Worm (Caenorhabditis elegans) whole organism, young adult: Measurements from ENCODE around the gene C29A12.6.

ENCODE experiments used
- B0019.2 ChIP-seq: fragments of 200-800 bp; sonication (Bioruptor generic); conservative IDR thresholded peaks from 2 replicates; pipeline ENCODE4 v1.3.6; 2022; ENCODE audit warnings: missing genetic modification reagents, missing genetic modification characterization, missing compliant biosample characterization
- B0035.1 ChIP-seq: sonication (generic microtip); optimal IDR thresholded peaks from 2 replicates; lab custom pipeline; 2016; ENCODE audit warnings: missing genetic modification characterization, mild to moderate bottlenecking, missing compliant biosample characterization, missing genotype, missing genetic modification reagents
- B0261.1 ChIP-seq: sonication (generic microtip); optimal IDR thresholded peaks from 2 replicates; lab custom pipeline; 2016; ENCODE audit warnings: mild to moderate bottlenecking, missing genetic modification characterization, moderate library complexity, missing compliant biosample characterization
- B0336.3 ChIP-seq: fragments of 200-800 bp; sonication (Bioruptor generic); IDR thresholded peaks from 2 replicates; pipeline ENCODE4 v1.3.6; 2022; ENCODE audit warnings: missing genetic modification characterization, missing compliant biosample characterization
- F39B2.1 ChIP-seq: fragments of 200-800 bp; sonication (Bioruptor generic); IDR thresholded peaks from 2 replicates; pipeline ENCODE4 v1.3.6; 2022; ENCODE audit warnings: missing genetic modification reagents, missing genetic modification characterization, missing compliant biosample characterization
- F49E8.2 ChIP-seq: sonication (generic microtip); optimal IDR thresholded peaks from 3 replicates; lab custom pipeline; 2017; ENCODE audit warnings: missing genetic modification characterization, mild to moderate bottlenecking, missing compliant biosample characterization, antibody characterized with exemption, moderate library complexity; ENCODE audit not compliant: insufficient read depth
- K12H6.12 ChIP-seq: fragments of 200-800 bp; sonication (Bioruptor generic); optimal IDR thresholded peaks from 2 replicates; lab custom pipeline; 2018; ENCODE audit warnings: mild to moderate bottlenecking, missing genetic modification characterization, missing compliant biosample characterization
- Y95B8A.8 ChIP-seq: fragments of 200-800 bp; sonication (Bioruptor generic); IDR thresholded peaks from 2 replicates; pipeline ENCODE4 v1.3.6; 2022; ENCODE audit warnings: missing genetic modification reagents, missing genetic modification characterization, missing compliant biosample characterization
- ama-1 ChIP-seq, 3 experiments: fragments of 150-350 bp in 1 of 3; sonication (generic microtip) in 2 of 3; optimal IDR thresholded peaks; 2 replicates each; lab custom pipeline; 2014 to 2018; ENCODE audit warnings: missing biosample characterization in 2 of 3, missing genetic modification characterization in 2 of 3, missing genetic modification reagents in 2 of 3
- aptf-2 ChIP-seq: fragments of 200-800 bp; sonication (Bioruptor generic); conservative IDR thresholded peaks from 2 replicates; pipeline ENCODE4 v1.3.6; 2022; ENCODE audit warnings: missing genetic modification reagents, missing genetic modification characterization, missing compliant biosample characterization
- aptf-3 ChIP-seq: fragments of 200-800 bp; sonication (Bioruptor generic); IDR thresholded peaks from 2 replicates; pipeline ENCODE4 v1.3.6; 2022; ENCODE audit warnings: missing genetic modification characterization, missing compliant biosample characterization
- atf-7 ChIP-seq: sonication (generic microtip); optimal IDR thresholded peaks from 2 replicates; lab custom pipeline; 2017; ENCODE audit warnings: mild to moderate bottlenecking, missing genetic modification characterization, missing compliant biosample characterization
- athp-1 ChIP-seq: sonication (generic microtip); optimal IDR thresholded peaks from 2 replicates; lab custom pipeline; 2017; ENCODE audit warnings: mild to moderate bottlenecking, missing genetic modification characterization, missing compliant biosample characterization
- bed-2 ChIP-seq: fragments of 200-800 bp; sonication (Bioruptor generic); IDR thresholded peaks from 2 replicates; pipeline ENCODE4 v1.3.6; 2022; ENCODE audit warnings: missing genetic modification reagents, missing genetic modification characterization, missing compliant biosample characterization
- ccch-3 ChIP-seq: fragments of 200-800 bp; sonication (Bioruptor generic); optimal IDR thresholded peaks from 2 replicates; lab custom pipeline; 2018; ENCODE audit warnings: mild to moderate bottlenecking, missing genetic modification characterization, missing compliant biosample characterization
- ceh-40 ChIP-seq: fragments of 200-800 bp; sonication (Bioruptor generic); IDR thresholded peaks from 2 replicates; pipeline ENCODE4 v1.3.6; 2022; ENCODE audit warnings: missing genetic modification characterization, missing compliant biosample characterization
- ceh-91 ChIP-seq: fragments of 200-800 bp; sonication (Bioruptor generic); IDR thresholded peaks from 2 replicates; pipeline ENCODE4 v1.3.6; 2022; ENCODE audit warnings: missing genetic modification reagents, missing genetic modification characterization, missing compliant biosample characterization
- dox-1 ChIP-seq: fragments of 200-800 bp; sonication (Bioruptor generic); IDR thresholded peaks from 2 replicates; pipeline ENCODE4 v1.3.6; 2022; ENCODE audit warnings: missing genetic modification reagents, missing genetic modification characterization, missing compliant biosample characterization
- dpff-1 ChIP-seq: sonication (generic microtip); optimal IDR thresholded peaks from 2 replicates; lab custom pipeline; 2017; ENCODE audit warnings: mild to moderate bottlenecking, missing genetic modification characterization, missing compliant biosample characterization
- egl-18 ChIP-seq: fragments of 200-800 bp; sonication (Bioruptor generic); IDR thresholded peaks from 2 replicates; pipeline ENCODE4 v1.3.6; 2022; ENCODE audit warnings: missing genetic modification reagents, missing genetic modification characterization, missing compliant biosample characterization
- ekl-4 ChIP-seq: fragments of 200-800 bp; sonication (Bioruptor generic); IDR thresholded peaks from 2 replicates; pipeline ENCODE4 v1.3.6; 2022; ENCODE audit warnings: missing genetic modification reagents, missing genetic modification characterization, missing compliant biosample characterization
- fkh-3 ChIP-seq: sonication (generic microtip); optimal IDR thresholded peaks from 2 replicates; lab custom pipeline; 2016; ENCODE audit warnings: mild to moderate bottlenecking, missing genetic modification characterization, missing compliant biosample characterization
- gei-17 ChIP-seq: fragments of 200-800 bp; sonication (Bioruptor generic); optimal IDR thresholded peaks from 2 replicates; lab custom pipeline; 2018; ENCODE audit warnings: mild to moderate bottlenecking, missing genetic modification characterization, missing compliant biosample characterization
- hlh-26 ChIP-seq: fragments of 200-800 bp; sonication (Bioruptor generic); conservative IDR thresholded peaks from 2 replicates; pipeline ENCODE4 v1.3.6; 2022; ENCODE audit warnings: missing genetic modification reagents, missing genetic modification characterization, missing compliant biosample characterization
- hmg-20 ChIP-seq: fragments of 200-800 bp; sonication (Bioruptor generic); IDR thresholded peaks from 2 replicates; pipeline ENCODE4 v1.3.6; 2022; ENCODE audit warnings: missing genetic modification reagents, missing genetic modification characterization, missing compliant biosample characterization
- lir-1 ChIP-seq: fragments of 200-800 bp; sonication (Bioruptor generic); conservative IDR thresholded peaks from 2 replicates; pipeline ENCODE4 v1.3.6; 2022; ENCODE audit warnings: missing genetic modification reagents, missing genetic modification characterization, missing compliant biosample characterization
- lsl-1 ChIP-seq: fragments of 200-800 bp; sonication (Bioruptor generic); optimal IDR thresholded peaks from 2 replicates; lab custom pipeline; 2018; ENCODE audit warnings: mild to moderate bottlenecking, missing genetic modification characterization, moderate library complexity, missing compliant biosample characterization
- madf-10 ChIP-seq: sonication (generic microtip); optimal IDR thresholded peaks from 2 replicates; lab custom pipeline; 2016; ENCODE audit warnings: mild to moderate bottlenecking, missing genetic modification characterization, missing compliant biosample characterization
- madf-8 ChIP-seq: fragments of 200-800 bp; sonication (Bioruptor generic); conservative IDR thresholded peaks from 2 replicates; pipeline ENCODE4 v1.3.6; 2022; ENCODE audit warnings: missing genetic modification reagents, missing genetic modification characterization, missing compliant biosample characterization
- mel-28 ChIP-seq: sonication (generic microtip); optimal IDR thresholded peaks from 2 replicates; lab custom pipeline; 2016; ENCODE audit warnings: borderline replicate concordance, mild to moderate bottlenecking, missing genetic modification characterization, missing compliant biosample characterization
- nfya-1 ChIP-seq: sonication (generic microtip); optimal IDR thresholded peaks from 2 replicates; lab custom pipeline; 2017; ENCODE audit warnings: antibody characterized with exemption, missing compliant biosample characterization, missing genetic modification characterization, borderline replicate concordance; ENCODE audit not compliant: insufficient read depth
- nfya-2 ChIP-seq: fragments of 200-800 bp; sonication (Bioruptor generic); IDR thresholded peaks from 2 replicates; pipeline ENCODE4 v1.3.6; 2022; ENCODE audit warnings: missing genetic modification reagents, missing genetic modification characterization, missing compliant biosample characterization
- nfyb-1 ChIP-seq: fragments of 200-800 bp; sonication (Bioruptor generic); IDR thresholded peaks from 2 replicates; pipeline ENCODE4 v1.3.6; 2022; ENCODE audit warnings: missing genetic modification reagents, missing genetic modification characterization, missing compliant biosample characterization
- nhr-120 ChIP-seq: fragments of 200-800 bp; sonication (Bioruptor generic); IDR thresholded peaks from 2 replicates; pipeline ENCODE4 v1.3.6; 2022; ENCODE audit warnings: missing genetic modification characterization, missing compliant biosample characterization
- nhr-90 ChIP-seq: sonication (generic microtip); optimal IDR thresholded peaks from 2 replicates; lab custom pipeline; 2016; ENCODE audit warnings: missing genotype, mild to moderate bottlenecking, missing genetic modification characterization, missing compliant biosample characterization
- pbrm-1 ChIP-seq: fragments of 200-800 bp; sonication (Bioruptor generic); IDR thresholded peaks from 2 replicates; pipeline ENCODE4 v1.3.6; 2022; ENCODE audit warnings: missing genetic modification reagents, missing genetic modification characterization, missing compliant biosample characterization
- somi-1 ChIP-seq: fragments of 200-800 bp; sonication (Bioruptor generic); optimal IDR thresholded peaks from 2 replicates; lab custom pipeline; 2018; ENCODE audit warnings: mild to moderate bottlenecking, missing genetic modification characterization, missing compliant biosample characterization
- sptf-2 ChIP-seq: fragments of 200-800 bp; sonication (Bioruptor generic); optimal IDR thresholded peaks from 2 replicates; lab custom pipeline; 2018; ENCODE audit warnings: mild to moderate bottlenecking, missing genetic modification characterization, missing compliant biosample characterization
- unc-130 ChIP-seq: sonication (generic microtip); optimal IDR thresholded peaks from 2 replicates; lab custom pipeline; 2016; ENCODE audit warnings: missing genetic modification reagents, missing genetic modification characterization, missing compliant biosample characterization
- unc-62 ChIP-seq: fragments of 150-350 bp; optimal IDR thresholded peaks from 2 replicates; lab custom pipeline; 2014; ENCODE audit warnings: missing biosample characterization, missing genetic modification reagents, missing genetic modification characterization
- zim-3 ChIP-seq: sonication (generic microtip); optimal IDR thresholded peaks from 2 replicates; lab custom pipeline; 2017; ENCODE audit warnings: mild to moderate bottlenecking, missing genetic modification characterization, moderate library complexity, missing compliant biosample characterization
- ztf-22 ChIP-seq: fragments of 200-800 bp; sonication (Bioruptor generic); optimal IDR thresholded peaks from 2 replicates; lab custom pipeline; 2018; ENCODE audit warnings: mild to moderate bottlenecking, missing genetic modification characterization, moderate library complexity, missing compliant biosample characterization
- ztf-6 ChIP-seq: fragments of 200-800 bp; sonication (Bioruptor generic); IDR thresholded peaks from 2 replicates; pipeline ENCODE4 v1.3.6; 2022; ENCODE audit warnings: missing genetic modification reagents, missing genetic modification characterization, missing compliant biosample characterization

The C29A12.6 gene

DNA sequence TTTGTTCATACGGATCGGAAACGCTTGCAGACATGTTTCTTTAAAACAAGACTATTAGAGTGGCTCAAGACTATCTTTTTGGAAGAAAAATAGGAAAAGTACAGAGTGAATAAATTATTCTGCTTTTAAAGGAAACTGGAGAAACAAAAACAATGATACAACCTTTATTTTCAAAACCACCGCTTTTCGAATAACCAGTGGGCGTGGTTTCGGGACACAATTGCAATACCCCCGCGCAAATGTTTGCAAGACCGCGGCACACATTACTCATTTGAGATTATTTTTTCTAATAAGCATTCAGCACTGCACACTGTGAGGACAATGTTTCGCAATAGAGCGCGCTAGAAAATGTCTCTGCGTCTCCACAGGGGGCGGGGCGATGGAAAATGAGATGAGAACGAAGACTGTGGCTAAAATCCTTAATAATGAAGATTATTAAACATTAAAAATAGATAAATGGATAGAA lies 39.1 kb upstream of the C29A12.6 start, which contains the start of gene plrg-1 (continued):
- TF ChIP-seq nhr-90 (tag; lab: Kevin White, UChicago) = peak; percentile 40
- peak; percentile 94 for TF ChIP-seq ekl-4
- TF ChIP-seq B0261.1 (tag; lab: Kevin White, UChicago) = no peak
- TF ChIP-seq somi-1 (GFP tag; lab: Kevin White, UChicago) = peak; percentile 27

DNA sequence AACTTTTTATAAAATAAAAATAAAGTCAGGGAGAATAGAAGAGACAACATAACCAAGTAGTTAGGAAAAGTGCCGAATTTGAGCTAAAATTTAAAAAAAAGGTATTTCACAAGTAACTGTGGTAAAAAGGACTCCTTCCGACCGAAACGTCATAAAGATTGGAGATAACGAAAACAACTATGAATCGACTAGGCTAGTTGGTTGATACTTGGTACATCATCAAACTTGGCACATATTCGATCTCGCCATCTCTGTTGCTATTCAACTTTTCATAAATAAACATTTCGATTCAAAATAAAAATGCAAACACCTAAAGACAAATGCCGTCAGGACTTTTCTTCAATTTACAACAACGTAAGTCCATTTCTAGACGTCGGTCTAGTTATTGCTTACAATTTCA lies 35.2 kb upstream of the C29A12.6 start, which contains the start of gene C29A12.22:
Gene C29A12.22, plus strand, starts transcription at position 301 of the 400 bp plus-strand sequence.
- TF ChIP-seq ceh-40 (GFP tag; lab: Robert Waterston, UW) (no peak), madf-10 (tag; lab: Kevin White, UChicago) (no peak), aptf-3 (GFP tag; lab: Robert Waterston, UW) (no peak), bed-2 (no peak)
- TF ChIP-seq, all 124 proteins: peak for 0

DNA sequence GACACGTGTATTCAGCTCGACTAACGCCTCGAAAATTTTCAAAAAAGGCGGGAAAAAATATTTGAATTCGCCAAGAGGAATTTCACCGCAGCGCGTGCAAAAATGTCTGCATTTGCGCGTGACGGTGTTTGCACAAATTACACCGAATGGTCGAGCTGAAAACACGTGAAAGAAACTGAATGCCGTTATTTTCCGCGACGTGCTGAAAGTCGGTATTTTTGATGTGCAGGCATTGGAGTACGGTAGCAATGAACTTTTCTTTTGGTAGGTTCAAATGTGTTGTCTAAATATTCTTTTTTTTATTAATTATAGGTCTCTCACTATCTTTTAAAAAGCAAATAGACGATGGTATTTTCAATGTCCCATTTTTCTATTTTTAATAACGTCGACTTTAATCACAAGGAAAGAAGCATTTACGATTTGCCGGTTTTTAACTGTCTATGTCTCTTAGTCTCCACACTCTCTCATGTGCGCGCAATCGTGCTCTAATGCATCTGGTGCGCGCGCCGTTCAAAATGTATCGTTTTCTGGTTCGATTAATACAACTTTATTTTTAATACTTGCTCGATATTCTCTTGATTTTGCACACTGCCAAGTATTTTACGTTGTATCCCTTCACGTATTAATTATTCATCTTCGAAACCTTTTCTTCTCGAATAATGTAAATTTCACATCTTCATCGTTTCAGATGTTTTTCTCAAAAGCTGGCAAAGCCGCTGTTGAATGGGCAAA lies 33.4 kb upstream of the C29A12.6 start, which contains the start of the genes C29A12.1 and lig-1:
Gene C29A12.1, minus strand, starts transcription at position 63 of the 732 bp plus-strand sequence.
Gene lig-1, plus strand, starts transcription at position 682 of the 732 bp plus-strand sequence.
- TF ChIP-seq lir-1 (GFP tag; lab: Robert Waterston, UW) (no peak), unc-62 (GFP tag; lab: Kevin White, UChicago) (no peak), ztf-6 (no peak), F39B2.1 (GFP tag; lab: Robert Waterston, UW) (no peak), nhr-90 (tag; lab: Kevin White, UChicago) (no peak), aptf-2 (GFP tag; lab: Robert Waterston, UW) (no peak), dpff-1 (tag; lab: Kevin White, UChicago) (no peak), ama-1 (optimal IDR thresholded peaks at IDR 0.05; lab: Kevin White, UChicago) (no peak), ama-1 (GFP tag; optimal IDR thresholded peaks at IDR 0.05; lab: Kevin White, UChicago) (no peak), ccch-3 (no peak), atf-7 (no peak), hlh-26 (GFP tag; lab: Robert Waterston, UW) (no peak), egl-18 (GFP tag; lab: Robert Waterston, UW) (no peak), hmg-20 (GFP tag; lab: Robert Waterston, UW) (no peak), nfyb-1 (no peak), fkh-3 (tag; lab: Kevin White, UChicago) (no peak), nfya-1 (tag; lab: Kevin White, UChicago) (no peak), gei-17 (GFP tag; lab: Kevin White, UChicago) (no peak), nhr-120 (GFP tag; lab: Robert Waterston, UW) (no peak), ceh-40 (GFP tag; lab: Robert Waterston, UW) (no peak), zim-3 (tag; lab: Kevin White, UChicago) (no peak), K12H6.12 (tag; lab: Kevin White, UChicago) (no peak), mel-28 (no peak), unc-130 (GFP tag; lab: Kevin White, UChicago) (no peak), athp-1 (tag; lab: Kevin White, UChicago) (no peak), madf-8 (GFP tag; lab: Robert Waterston, UW) (peak; percentile 65), ceh-91 (peak; percentile 86), F49E8.2 (tag; lab: Kevin White, UChicago) (peak; percentile 73), lsl-1 (GFP tag; lab: Kevin White, UChicago) (peak; percentile 87), B0035.1 (tag; lab: Kevin White, UChicago) (no peak), dox-1 (peak; percentile 79), Y95B8A.8 (GFP tag; lab: Robert Waterston, UW) (0 out of 2 replicates have a peak, but pooled peaks have one; percentile 8), sptf-2 (GFP tag; lab: Kevin White, UChicago) (no peak), B0336.3 (GFP tag; lab: Robert Waterston, UW) (no peak), pbrm-1 (GFP tag; lab: Robert Waterston, UW) (peak; percentile 30; the same call in 1 of the 2 replicates), ztf-22 (GFP tag; lab: Kevin White, UChicago) (no peak), B0019.2 (no peak; the same call in 1 of the 2 replicates), nfya-2 (no peak)
